Fruit fly (Drosophila melanogaster): Measurements from ENCODE around the gene Task7.
A peak's percentile ranks its signal among the peaks of the same experiment; 100 is the strongest.

The Task7 gene

DNA sequence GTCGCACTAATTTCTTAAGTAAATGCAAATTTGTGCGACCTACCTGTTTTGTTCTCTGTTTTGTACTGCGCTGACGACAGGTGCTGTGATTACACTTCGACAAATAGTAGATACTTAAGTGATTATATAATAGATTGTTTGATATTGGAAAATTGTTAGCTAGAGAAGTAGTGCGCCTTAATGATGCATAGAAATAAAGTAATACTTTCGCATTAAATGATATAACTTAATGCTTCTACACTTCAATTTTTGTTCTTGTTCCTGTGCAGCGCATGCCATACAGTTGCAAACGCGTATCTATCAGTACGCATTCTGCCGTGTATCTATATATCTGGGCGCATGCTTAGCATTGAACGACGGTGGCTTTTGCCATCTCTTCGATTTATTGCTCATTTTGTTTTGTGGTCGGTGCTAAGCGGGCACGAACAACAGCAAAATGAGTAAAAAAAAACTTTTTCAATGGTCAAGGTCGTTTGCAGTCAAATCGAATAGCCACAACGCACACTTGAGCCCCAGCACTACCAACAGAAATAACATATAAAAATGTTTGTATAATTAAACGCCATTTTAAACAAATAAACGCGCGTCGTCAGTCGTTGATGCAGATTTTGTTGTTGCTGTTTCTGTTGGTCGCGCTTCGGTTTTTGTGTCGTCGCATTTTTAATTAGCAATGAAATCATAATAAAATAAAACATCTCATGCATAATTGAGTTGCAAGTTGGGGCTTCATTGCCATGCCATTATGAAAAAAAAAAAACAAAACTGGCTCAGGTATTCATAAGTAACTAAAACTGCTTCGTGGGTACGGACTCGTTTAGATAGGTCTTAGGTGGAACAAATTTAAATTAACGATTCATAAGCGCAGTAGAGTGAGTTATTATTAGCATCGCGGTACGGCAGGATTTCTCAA, 18.5 kb upstream of the Task7 start (continued):
- TF ChIP-seq lola (GFP tag; optimal IDR thresholded peaks at IDR 0.05) (no peak), D19B (GFP tag; optimal IDR thresholded peaks at IDR 0.05) (no peak), CG6689 (GFP tag; IDR thresholded peaks at IDR 0.05) (0 out of 2 replicates have a peak, but pooled peaks have one; percentile 31), CG15696 (tag; optimal IDR thresholded peaks at IDR 0.05) (no peak), ci (GFP tag; IDR thresholded peaks at IDR 0.05) (0 out of 3 replicates have a peak, but pooled peaks have one; percentile 19), H15 (GFP tag; IDR thresholded peaks at IDR 0.05) (0 out of 3 replicates have a peak, but pooled peaks have one; percentile 6), CG6813 (GFP tag; optimal IDR thresholded peaks at IDR 0.05) (no peak), toy (GFP tag; IDR thresholded peaks at IDR 0.05) (no peak), HLH3B (GFP tag; IDR thresholded peaks at IDR 0.05) (no peak), ato (GFP tag; IDR thresholded peaks at IDR 0.05; ENCODE audit: partially characterized antibody) (no peak), NK7.1 (GFP tag; optimal IDR thresholded peaks at IDR 0.05) (no peak), CG8290 (GFP tag; optimal IDR thresholded peaks at IDR 0.05) (no peak), CG8290 (tag; optimal IDR thresholded peaks at IDR 0.05) (peak in 1 of 2 experiments; percentile 51), CG8089 (GFP tag; optimal IDR thresholded peaks at IDR 0.05) (no peak), CG14014 (GFP tag; IDR thresholded peaks at IDR 0.05) (0 out of 2 replicates have a peak, but pooled peaks have one; percentile 18), Trl (optimal IDR thresholded peaks at IDR 0.05) (no peak), Trl (GFP tag; optimal IDR thresholded peaks at IDR 0.05) (no peak), CG15073 (GFP tag; optimal IDR thresholded peaks at IDR 0.05) (no peak), dimm (GFP tag; IDR thresholded peaks at IDR 0.05) (no peak), al (GFP tag; IDR thresholded peaks at IDR 0.05) (peak; percentile 43; the same call in 1 of the 2 replicates), CG13624 (GFP tag; optimal IDR thresholded peaks at IDR 0.05) (no peak), Ets65A (GFP tag) (no peak), eve (GFP tag; optimal IDR thresholded peaks at IDR 0.05) (peak in 1 of 2 experiments; percentile 67), hkb (optimal IDR thresholded peaks at IDR 0.05) (no peak), hkb (GFP tag; IDR thresholded peaks at IDR 0.05) (no peak), CG15479 (GFP tag; optimal IDR thresholded peaks at IDR 0.05) (no peak), bbx (GFP tag; IDR thresholded peaks at IDR 0.05; ENCODE audit: partially characterized antibody) (no peak), E2f1 (GFP tag; IDR thresholded peaks at IDR 0.05) (0 out of 2 replicates have a peak, but pooled peaks have one; percentile 20), CG10209 (GFP tag; optimal IDR thresholded peaks at IDR 0.05) (no peak), lilli (GFP tag; optimal IDR thresholded peaks at IDR 0.05) (peak; percentile 62), Pdp1 (GFP tag; optimal IDR thresholded peaks at IDR 0.05) (peak in 1 of 2 experiments; percentile 95), CG11560 (tag; IDR thresholded peaks at IDR 0.05) (no peak), tup (GFP tag; optimal IDR thresholded peaks at IDR 0.05) (no peak), ro (GFP tag; IDR thresholded peaks at IDR 0.05) (no peak), dm (GFP tag; optimal IDR thresholded peaks at IDR 0.05) (no peak), hth (optimal IDR thresholded peaks at IDR 0.05) (no peak), CG2129 (GFP tag; IDR thresholded peaks at IDR 0.05; ENCODE audit: partially characterized antibody) (no peak), slbo (GFP tag; IDR thresholded peaks at IDR 0.05) (peak; percentile 48; the same call in 1 of the 2 replicates), CG2712 (tag; optimal IDR thresholded peaks at IDR 0.05) (peak; percentile 27), sug (tag; optimal IDR thresholded peaks at IDR 0.05) (peak; percentile 33), CG4730 (GFP tag; IDR thresholded peaks at IDR 0.05) (no peak), crc (GFP tag; optimal IDR thresholded peaks at IDR 0.05) (no peak), CG10147 (GFP tag; optimal IDR thresholded peaks at IDR 0.05) (no peak), CG14667 (GFP tag; IDR thresholded peaks at IDR 0.05) (no peak), HHEX (GFP tag; optimal IDR thresholded peaks at IDR 0.05) (no peak), CG13296 (GFP tag; optimal IDR thresholded peaks at IDR 0.05) (peak; percentile 63), CG14710 (tag; optimal IDR thresholded peaks at IDR 0.05) (no peak), MBD-R2 (GFP tag; IDR thresholded peaks at IDR 0.05) (peak; percentile 9; the same call in 1 of the 2 replicates), ftz-f1 (GFP tag; optimal IDR thresholded peaks at IDR 0.05) (peak; percentile 47), gcm (GFP tag; optimal IDR thresholded peaks at IDR 0.05) (no peak)

All from whole organism, embryonic.